Fruit fly (Drosophila melanogaster) whole organism, embryonic: ENCODE measurements around the gene rt.

Experiments used
- Abd-B ChIP-seq: fragments of 200-800 bp; sonication (Bioruptor generic); optimal IDR thresholded peaks from 2 replicates; lab custom pipeline; 2018; ENCODE audit warnings: missing biosample characterization, mild to moderate bottlenecking, missing genetic modification characterization, moderate library complexity
- Atf3 ChIP-seq: fragments of 200-800 bp; sonication (Bioruptor generic); optimal IDR thresholded peaks from 3 replicates; lab custom pipeline; 2016; ENCODE audit warnings: missing biosample characterization, missing genetic modification characterization
- BEAF-32 ChIP-seq: fragments of 200-800 bp; sonication (Bioruptor generic); optimal IDR thresholded peaks from 3 replicates; lab custom pipeline; 2017; ENCODE audit warnings: missing biosample characterization, missing genetic modification characterization, mild to moderate bottlenecking, moderate library complexity, missing genetic modification reagents
- CG1024 ChIP-seq: fragments of 200-800 bp; sonication (Bioruptor generic); IDR thresholded peaks from 2 replicates; pipeline ENCODE4 v1.3.6; 2022; ENCODE audit warnings: missing biosample characterization, missing genetic modification characterization
- CG10267 ChIP-seq: fragments of 200-800 bp; sonication (Bioruptor generic); optimal IDR thresholded peaks from 2 replicates; lab custom pipeline; 2018; ENCODE audit warnings: missing biosample characterization, mild to moderate bottlenecking, missing genetic modification characterization, moderate library complexity
- CG10274 ChIP-seq: fragments of 200-800 bp; sonication (Bioruptor generic); optimal IDR thresholded peaks from 3 replicates; lab custom pipeline; 2017; ENCODE audit warnings: missing biosample characterization, mild to moderate bottlenecking, missing genetic modification characterization
- CG13287 ChIP-seq: fragments of 200-800 bp; sonication (Bioruptor generic); IDR thresholded peaks from 2 replicates; pipeline ENCODE4 v1.3.6; 2022; ENCODE audit warnings: missing biosample characterization, missing genetic modification characterization; ENCODE audit not compliant: partially characterized antibody
- CG1529 ChIP-seq: fragments of 200-800 bp; sonication (Bioruptor generic); optimal IDR thresholded peaks from 3 replicates; lab custom pipeline; 2018; ENCODE audit warnings: missing biosample characterization, missing genetic modification characterization
- CG1602 ChIP-seq: fragments of 200-800 bp; sonication (Bioruptor generic); optimal IDR thresholded peaks from 3 replicates; lab custom pipeline; 2016; ENCODE audit warnings: missing biosample characterization, missing genetic modification characterization
- CG30020 ChIP-seq: fragments of 200-800 bp; optimal IDR thresholded peaks from 2 replicates; lab custom pipeline; 2019; ENCODE audit warnings: missing biosample characterization, mild to moderate bottlenecking, missing genetic modification characterization, moderate library complexity
- CG30403 ChIP-seq: fragments of 200-800 bp; sonication (Bioruptor generic); optimal IDR thresholded peaks from 3 replicates; lab custom pipeline; 2016; ENCODE audit warnings: missing biosample characterization, missing genetic modification characterization
- CG6654 ChIP-seq: fragments of 200-800 bp; sonication (Bioruptor generic); optimal IDR thresholded peaks from 2 replicates; lab custom pipeline; 2017; ENCODE audit warnings: missing biosample characterization, mild to moderate bottlenecking, missing genetic modification characterization
- CG7357 ChIP-seq: fragments of 200-800 bp; sonication (Bioruptor generic); IDR thresholded peaks from 3 replicates; pipeline ENCODE4 v1.3.6; 2022; ENCODE audit warnings: missing biosample characterization, missing genetic modification characterization
- CG7556 ChIP-seq: fragments of 200-800 bp; sonication (Bioruptor generic); optimal IDR thresholded peaks from 2 replicates; lab custom pipeline; 2017; ENCODE audit warnings: missing biosample characterization, mild to moderate bottlenecking, missing genetic modification characterization
- CoRest ChIP-seq: fragments of 200-800 bp; sonication (Bioruptor generic); optimal IDR thresholded peaks from 3 replicates; lab custom pipeline; 2018; ENCODE audit warnings: missing biosample characterization, mild to moderate bottlenecking, missing genetic modification characterization, moderate library complexity
- CrebB ChIP-seq: fragments of 200-800 bp; sonication (Bioruptor generic); optimal IDR thresholded peaks from 3 replicates; lab custom pipeline; 2018; ENCODE audit warnings: missing biosample characterization, mild to moderate bottlenecking, missing genetic modification characterization
- Doc3 ChIP-seq: fragments of 200-800 bp; sonication (Bioruptor generic); IDR thresholded peaks from 3 replicates; pipeline ENCODE4 v1.3.6; 2022; ENCODE audit warnings: missing biosample characterization, missing genetic modification characterization; ENCODE audit not compliant: partially characterized antibody
- Dp ChIP-seq: fragments of 200-800 bp; sonication (Bioruptor generic); optimal IDR thresholded peaks from 2 replicates; lab custom pipeline; 2018; ENCODE audit warnings: missing biosample characterization, mild to moderate bottlenecking, missing genetic modification characterization, moderate library complexity
- Ets65A ChIP-seq: fragments of 200-800 bp; sonication (Bioruptor generic); peaks from one replicate; lab custom pipeline; 2016; ENCODE audit warnings: missing biosample characterization, missing genetic modification characterization
- Ets97D ChIP-seq: fragments of 200-800 bp; sonication (Bioruptor generic); optimal IDR thresholded peaks from 3 replicates; lab custom pipeline; 2016; ENCODE audit warnings: missing biosample characterization, missing genetic modification characterization
- Kr ChIP-seq: fragments of 200-800 bp; sonication (Bioruptor generic); optimal IDR thresholded peaks from 2 replicates; lab custom pipeline; 2017; ENCODE audit warnings: missing biosample characterization, mild to moderate bottlenecking, missing genetic modification characterization
- MBD-R2 ChIP-seq: fragments of 200-800 bp; sonication (Bioruptor generic); IDR thresholded peaks from 2 replicates; pipeline ENCODE4 v1.3.6; 2022; ENCODE audit warnings: missing biosample characterization, missing genetic modification characterization
- Med ChIP-seq: fragments of 200-800 bp; sonication (Bioruptor generic); peaks from one replicate; lab custom pipeline; 2016; ENCODE audit warnings: missing biosample characterization, missing genetic modification characterization, mild to moderate bottlenecking, inconsistent platforms, moderate library complexity
- Nf-YB ChIP-seq: fragments of 200-800 bp; sonication (Bioruptor generic); optimal IDR thresholded peaks from 3 replicates; lab custom pipeline; 2019; ENCODE audit warnings: missing biosample characterization, mild to moderate bottlenecking, missing genetic modification characterization, moderate library complexity
- Six4 ChIP-seq: fragments of 200-800 bp; sonication (Bioruptor generic); optimal IDR thresholded peaks from 2 replicates; lab custom pipeline; 2016; ENCODE audit warnings: missing biosample characterization, missing genetic modification characterization
- Sry-δ ChIP-seq: fragments of 200-800 bp; sonication (Bioruptor generic); optimal IDR thresholded peaks from 2 replicates; lab custom pipeline; 2016; ENCODE audit warnings: missing biosample characterization, missing genetic modification characterization
- YL-1 ChIP-seq: fragments of 200-800 bp; sonication (Bioruptor generic); optimal IDR thresholded peaks from 3 replicates; lab custom pipeline; 2017; ENCODE audit warnings: missing biosample characterization, mild to moderate bottlenecking, missing genetic modification characterization
- ara ChIP-seq: fragments of 200-800 bp; sonication (Bioruptor generic); IDR thresholded peaks from 2 replicates; pipeline ENCODE4 v1.3.6; 2022; ENCODE audit warnings: missing biosample characterization, missing genetic modification characterization
- btn ChIP-seq: fragments of 200-800 bp; sonication (Bioruptor generic); optimal IDR thresholded peaks from 2 replicates; lab custom pipeline; 2016; ENCODE audit warnings: missing biosample characterization, missing genetic modification characterization
- cg ChIP-seq: fragments of 200-800 bp; sonication (Bioruptor generic); optimal IDR thresholded peaks from 3 replicates; lab custom pipeline; 2019; ENCODE audit warnings: missing biosample characterization, mild to moderate bottlenecking, missing genetic modification characterization, moderate library complexity
- crp ChIP-seq, 2 experiments: fragments of 200-800 bp; sonication (Bioruptor generic); optimal IDR thresholded peaks; 2 replicates in 1 of 2; 3 replicates in 1 of 2; lab custom pipeline; 2017; ENCODE audit warnings: missing biosample characterization in 2 of 2, missing genetic modification characterization in 2 of 2, mild to moderate bottlenecking in 1 of 2, moderate library complexity in 1 of 2
- fd3F ChIP-seq: fragments of 200-800 bp; sonication (Bioruptor generic); optimal IDR thresholded peaks from 2 replicates; lab custom pipeline; 2018; ENCODE audit warnings: missing biosample characterization, mild to moderate bottlenecking, missing genetic modification characterization, moderate library complexity
- knrl ChIP-seq: fragments of 200-800 bp; sonication (Bioruptor generic); IDR thresholded peaks from 3 replicates; pipeline ENCODE4 v1.3.6; 2022; ENCODE audit warnings: missing biosample characterization, missing genetic modification characterization; ENCODE audit not compliant: partially characterized antibody
- nerfin-1 ChIP-seq: fragments of 200-800 bp; sonication (Bioruptor generic); optimal IDR thresholded peaks from 3 replicates; lab custom pipeline; 2019; ENCODE audit warnings: missing biosample characterization, mild to moderate bottlenecking, missing genetic modification characterization, moderate library complexity
- pzg ChIP-seq: fragments of 200-800 bp; sonication (Bioruptor generic); optimal IDR thresholded peaks from 3 replicates; lab custom pipeline; 2018; ENCODE audit warnings: missing biosample characterization, mild to moderate bottlenecking, missing genetic modification characterization, moderate library complexity
- repo ChIP-seq: fragments of 200-800 bp; sonication (Bioruptor generic); optimal IDR thresholded peaks from 2 replicates; lab custom pipeline; 2016; ENCODE audit warnings: missing biosample characterization, missing genetic modification characterization
- slbo ChIP-seq: fragments of 200-800 bp; sonication (Bioruptor generic); IDR thresholded peaks from 2 replicates; pipeline ENCODE4 v1.3.6; 2022; ENCODE audit warnings: missing biosample characterization, missing genetic modification characterization
- ssp ChIP-seq: fragments of 200-800 bp; sonication (Bioruptor generic); IDR thresholded peaks from 2 replicates; pipeline ENCODE4 v1.3.6; 2022; ENCODE audit warnings: missing biosample characterization, missing genetic modification characterization
- stwl ChIP-seq: fragments of 200-800 bp; sonication (Bioruptor generic); optimal IDR thresholded peaks from 3 replicates; lab custom pipeline; 2018; ENCODE audit warnings: missing biosample characterization, mild to moderate bottlenecking, missing genetic modification characterization, moderate library complexity
- trem ChIP-seq: fragments of 200-800 bp; optimal IDR thresholded peaks from 3 replicates; lab custom pipeline; 2019; ENCODE audit warnings: missing biosample characterization, mild to moderate bottlenecking, missing genetic modification characterization, moderate library complexity
- wor ChIP-seq: fragments of 200-800 bp; sonication (Bioruptor generic); IDR thresholded peaks from 2 replicates; pipeline ENCODE4 v1.3.6; 2022; ENCODE audit warnings: missing biosample characterization, missing genetic modification characterization

The rt gene

DNA sequence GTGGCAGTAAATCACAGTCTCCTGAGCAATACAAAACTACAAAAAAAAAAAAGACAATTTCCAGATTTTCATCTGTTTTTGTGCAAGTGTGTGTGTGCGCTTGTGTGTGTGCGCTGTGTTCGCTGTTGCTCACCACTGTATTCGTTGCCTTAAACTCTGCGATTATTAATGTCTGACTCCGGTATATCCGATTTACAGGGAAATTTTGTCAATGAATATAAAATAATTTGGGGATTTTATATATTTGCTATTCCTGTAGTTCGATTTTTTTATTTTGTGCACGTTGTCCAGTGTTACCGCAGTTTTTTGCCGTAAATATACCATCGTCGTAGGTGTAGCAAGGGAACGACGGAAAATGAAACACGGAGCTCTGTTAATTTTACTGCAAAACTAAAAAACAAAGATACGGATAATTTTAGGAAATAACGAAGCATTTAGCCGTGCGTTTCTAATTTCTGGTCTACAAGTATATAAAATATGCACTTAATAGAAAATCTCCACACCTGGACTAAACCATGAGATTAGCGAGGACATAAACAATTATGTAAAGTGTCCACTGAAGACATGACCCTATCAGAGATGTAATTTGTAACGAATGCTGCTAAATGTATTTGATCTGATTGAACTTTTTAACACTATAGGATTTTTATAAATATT, 21.7 kb upstream of the rt start, which contains the start of gene Duba (continued):
- TF ChIP-seq ssp (GFP tag; lab: Robert Waterston, UW): peak; percentile 95
- no peak for TF ChIP-seq Six4
- peak; percentile 51 for TF ChIP-seq CoRest (tag; lab: Kevin White, UChicago)
- TF ChIP-seq ara (GFP tag; lab: Robert Waterston, UW): no peak
- peak in 1 of 2 experiments; percentile 23 for TF ChIP-seq crp (GFP tag; optimal IDR thresholded peaks at IDR 0.05; lab: Kevin White, UChicago)
- peak; percentile 40 for TF ChIP-seq Ets65A (GFP tag; lab: Kevin White, UChicago)
- no peak for TF ChIP-seq CG30403 (GFP tag; lab: Kevin White, UChicago)
- TF ChIP-seq CG10274 (GFP tag; lab: Kevin White, UChicago): no peak
- peak; percentile 51 for TF ChIP-seq pzg (GFP tag; lab: Kevin White, UChicago)
- TF ChIP-seq Med (GFP tag; lab: Kevin White, UChicago): peak; percentile 71
- TF ChIP-seq CG1024 (GFP tag; lab: Robert Waterston, UW): peak; percentile 59; the same call in 1 of the 2 replicates
- no peak for TF ChIP-seq CrebB (tag; lab: Kevin White, UChicago)
- TF ChIP-seq BEAF-32 (GFP tag; lab: Kevin White, UChicago): peak; percentile 39
- peak; percentile 99 for TF ChIP-seq stwl (tag; lab: Kevin White, UChicago)
- no peak for TF ChIP-seq Nf-YB (GFP tag; lab: Kevin White, UChicago)
- TF ChIP-seq Atf3: no peak
- no peak for TF ChIP-seq CG1602 (GFP tag; lab: Kevin White, UChicago)
- TF ChIP-seq MBD-R2: peak; percentile 27; the same call in 1 of the 2 replicates
- TF ChIP-seq Dp (GFP tag; lab: Kevin White, UChicago): peak; percentile 1
- TF ChIP-seq CG7556 (GFP tag; lab: Kevin White, UChicago): no peak
- TF ChIP-seq CG7357 (GFP tag; lab: Robert Waterston, UW): peak; percentile 84
- no peak for TF ChIP-seq fd3F (GFP tag; lab: Kevin White, UChicago)
- no peak for TF ChIP-seq CG1529 (GFP tag; lab: Kevin White, UChicago)
- TF ChIP-seq CG10267 (tag; lab: Kevin White, UChicago): peak; percentile 77
- peak; percentile 95 for TF ChIP-seq CG30020
- TF ChIP-seq Ets97D: peak; percentile 36
- TF ChIP-seq btn (GFP tag; lab: Kevin White, UChicago): no peak
- TF ChIP-seq knrl (GFP tag; lab: Robert Waterston, UW): 0 out of 3 replicates have a peak, but pooled peaks have one; percentile 6
- peak; percentile 42; the same call in 1 of the 2 replicates for TF ChIP-seq slbo (GFP tag; lab: Robert Waterston, UW)
- no peak for TF ChIP-seq nerfin-1 (tag; lab: Kevin White, UChicago)
- TF ChIP-seq trem (tag; lab: Kevin White, UChicago): peak; percentile 42
- TF ChIP-seq CG6654 (GFP tag; lab: Kevin White, UChicago): no peak
- TF ChIP-seq wor: no peak
- peak; percentile 46 for TF ChIP-seq Sry-δ (GFP tag; lab: Kevin White, UChicago)
- peak; percentile 84 for TF ChIP-seq cg (GFP tag; lab: Kevin White, UChicago)
- no peak for TF ChIP-seq repo (GFP tag; lab: Kevin White, UChicago)
- peak; percentile 8 for TF ChIP-seq YL-1 (GFP tag; lab: Kevin White, UChicago)
- no peak for TF ChIP-seq Doc3 (GFP tag; lab: Robert Waterston, UW)
- no peak for TF ChIP-seq Kr
- peak; percentile 47 for TF ChIP-seq Abd-B
- peak; percentile 15; the same call in 1 of the 2 replicates for TF ChIP-seq CG13287
